Worm (Caenorhabditis elegans): Measurements from ENCODE around the gene pld-1.
A peak's percentile ranks its signal among the peaks of the same experiment; 100 is the strongest.

Gene pld-1

DNA sequence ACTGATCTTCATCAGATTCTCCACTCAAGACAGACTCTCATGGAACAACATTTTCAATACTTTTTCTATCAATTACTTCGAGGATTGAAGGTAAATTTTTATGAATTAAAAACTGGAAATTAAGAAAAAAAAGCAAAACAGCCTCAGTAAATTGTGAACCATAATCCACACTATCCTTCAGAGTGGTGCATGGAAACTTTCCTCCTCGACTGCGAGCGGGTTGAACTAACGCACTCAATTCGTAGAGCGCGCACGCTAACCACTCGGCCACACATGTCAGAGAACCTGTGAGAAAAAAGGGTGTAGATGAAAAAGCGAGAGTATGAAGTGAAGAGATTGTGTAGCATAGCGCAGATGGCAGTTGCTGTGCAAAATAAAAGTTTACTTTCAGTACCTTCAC, 13.5 kb upstream of the pld-1 start (continued):
- TF ChIP-seq sdz-12 (GFP tag; optimal IDR thresholded peaks at IDR 0.05) (peak; percentile 77), ces-1 (GFP tag; optimal IDR thresholded peaks at IDR 0.05) (peak; percentile 29), attf-4 (tag; optimal IDR thresholded peaks at IDR 0.05) (no peak), daf-19 (GFP tag; conservative IDR thresholded peaks at IDR 0.05) (no peak), hlh-30 (tag; optimal IDR thresholded peaks at IDR 0.05; ENCODE audit: insufficient read depth) (peak; percentile 70), nhr-111 (GFP tag; optimal IDR thresholded peaks at IDR 0.05) (peak; percentile 87), F49E8.2 (tag; optimal IDR thresholded peaks at IDR 0.05; ENCODE audit: borderline replicate concordance) (peak; percentile 63), F26F4.8 (GFP tag; conservative IDR thresholded peaks at IDR 0.05) (peak; percentile 92), nhr-48 (tag; optimal IDR thresholded peaks at IDR 0.05) (peak; percentile 80), zfp-3 (GFP tag; conservative IDR thresholded peaks at IDR 0.05) (peak; percentile 66; the same call in 1 of the 2 replicates), lin-29 (GFP tag; IDR thresholded peaks at IDR 0.05) (peak; percentile 65), lim-7 (GFP tag; IDR thresholded peaks at IDR 0.05) (peak; percentile 97), aly-2 (tag; optimal IDR thresholded peaks at IDR 0.05) (peak; percentile 4), skn-1 (tag; optimal IDR thresholded peaks at IDR 0.05) (no peak), zip-11 (GFP tag; IDR thresholded peaks at IDR 0.05) (peak; percentile 73; the same call in 1 of the 2 replicates), F44E2.7 (GFP tag; IDR thresholded peaks at IDR 0.05) (peak; percentile 75), nhr-25 (tag; optimal IDR thresholded peaks at IDR 0.05; ENCODE audit: borderline replicate concordance, insufficient read depth) (no peak), snpc-4 (tag; optimal IDR thresholded peaks at IDR 0.05) (no peak), F10B5.3 (tag; optimal IDR thresholded peaks at IDR 0.05) (peak; percentile 60), ceh-44 (GFP tag; IDR thresholded peaks at IDR 0.05) (peak; percentile 76), ztf-11 (tag; optimal IDR thresholded peaks at IDR 0.05) (no peak), zag-1 (tag; optimal IDR thresholded peaks at IDR 0.05) (no peak), rbr-2 (tag; optimal IDR thresholded peaks at IDR 0.05) (peak; percentile 71), lin-1 (GFP tag; IDR thresholded peaks at IDR 0.05) (peak; percentile 85; the same call in 1 of the 2 replicates), hif-1 (tag; optimal IDR thresholded peaks at IDR 0.05) (peak in 1 of 2 experiments; percentile 25), mdl-1 (tag; optimal IDR thresholded peaks at IDR 0.05) (peak in 1 of 2 experiments; percentile 28), egl-43 (GFP tag; IDR thresholded peaks at IDR 0.05) (no peak), jun-1 (tag; optimal IDR thresholded peaks at IDR 0.05) (no peak), ceh-82 (tag; optimal IDR thresholded peaks at IDR 0.05) (no peak), lin-38 (GFP tag; IDR thresholded peaks at IDR 0.05) (no peak; the same call in none of the 2 replicates), daf-16 (GFP tag; optimal IDR thresholded peaks at IDR 0.05) (peak in 1 of 2 experiments; percentile 94), daf-16 (tag; optimal IDR thresholded peaks at IDR 0.05) (peak; percentile 78), hmg-1.1 (GFP tag; IDR thresholded peaks at IDR 0.05) (peak; percentile 89), nhr-6 (tag; optimal IDR thresholded peaks at IDR 0.05) (peak; percentile 62), pqm-1 (tag; optimal IDR thresholded peaks at IDR 0.05) (no peak), Y75B8A.6 (GFP tag; IDR thresholded peaks at IDR 0.05) (peak; percentile 86), Y48G9A.11 (GFP tag; IDR thresholded peaks at IDR 0.05) (peak; percentile 76), T26A8.4 (GFP tag; IDR thresholded peaks at IDR 0.05) (no peak; the same call in 1 of the 2 replicates), nhr-76 (tag; optimal IDR thresholded peaks at IDR 0.05) (no peak), ceh-32 (tag; optimal IDR thresholded peaks at IDR 0.05; ENCODE audit: poor library complexity) (no peak), daf-8 (GFP tag; IDR thresholded peaks at IDR 0.05) (no peak), mxl-3 (GFP tag; optimal IDR thresholded peaks at IDR 0.05) (peak; percentile 69), lsy-2 (tag; optimal IDR thresholded peaks at IDR 0.05) (no peak), madf-5 (GFP tag; IDR thresholded peaks at IDR 0.05) (peak; percentile 83 to 84; a peak in 3 of 4 replicates), ZK337.2 (GFP tag; IDR thresholded peaks at IDR 0.05) (0 out of 2 replicates have a peak, but pooled peaks have one; percentile 73), egl-27 (tag; optimal IDR thresholded peaks at IDR 0.05) (no peak), aha-1 (tag) (peak; percentile 99), ztf-7 (tag; optimal IDR thresholded peaks at IDR 0.05) (peak; percentile 32), dmd-8 (GFP tag; IDR thresholded peaks at IDR 0.05) (peak; percentile 94), nhr-28 (tag; optimal IDR thresholded peaks at IDR 0.05) (peak; percentile 38), nhr-102 (tag; optimal IDR thresholded peaks at IDR 0.05) (peak; percentile 82), tra-1 (GFP tag; IDR thresholded peaks at IDR 0.05) (peak; percentile 87)

All from whole organism, L4 larva.